Worm (Caenorhabditis elegans): ENCODE measurements around the gene F35H10.3.

DNA sequence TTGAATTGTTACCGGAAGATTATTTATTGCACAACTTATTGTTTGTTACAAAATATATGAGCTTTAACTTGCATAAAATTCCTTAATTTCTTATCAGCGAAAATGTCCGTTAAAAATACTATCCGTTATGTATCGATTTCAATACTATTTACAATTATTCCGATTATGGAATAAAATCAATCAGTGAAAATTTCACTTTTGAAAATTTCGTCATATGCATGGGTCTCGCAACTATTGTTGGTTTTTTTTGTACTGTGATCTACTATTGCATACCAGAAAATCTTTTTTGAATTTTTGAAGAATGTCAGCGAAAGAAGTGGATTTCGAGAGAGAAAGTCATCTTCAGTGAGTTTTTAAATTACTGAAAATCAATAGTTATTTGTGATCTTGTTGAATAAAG is 28.6 kb upstream of the F35H10.3 start, which contains the start of gene nprl-3:
- no peak for TF ChIP-seq elt-4 (tag; optimal IDR thresholded peaks at IDR 0.05)
- no peak for TF ChIP-seq hlh-15 (tag; optimal IDR thresholded peaks at IDR 0.05)
- TF ChIP-seq ceh-18 (tag; optimal IDR thresholded peaks at IDR 0.05): no peak
- TF ChIP-seq mec-3 (tag; optimal IDR thresholded peaks at IDR 0.05; ENCODE audit: borderline replicate concordance): no peak
- no peak for TF ChIP-seq T23F11.4 (GFP tag; optimal IDR thresholded peaks at IDR 0.05)
- no peak for TF ChIP-seq pha-4 (tag; optimal IDR thresholded peaks at IDR 0.05)
- no peak for TF ChIP-seq fax-1 (tag; optimal IDR thresholded peaks at IDR 0.05)
- TF ChIP-seq ama-1 (optimal IDR thresholded peaks at IDR 0.05): no peak

All from whole organism, late embryonic.